Worm (Caenorhabditis elegans) whole organism, L1 larva: ENCODE data around the gene mboa-2.
"Not testable (repeated sequence)": the region's sequence is repeated elsewhere in the genome, so short reads cannot be mapped to it uniquely, and the experiment has no call there.

Source experiments
- C04F5.9 ChIP-seq: sonication (generic microtip); optimal IDR thresholded peaks from 2 replicates; lab custom pipeline; 2016; ENCODE audit warnings: missing genetic modification characterization, missing compliant biosample characterization
- C16A3.4 ChIP-seq: fragments of 150-350 bp; optimal IDR thresholded peaks from 2 replicates; lab custom pipeline; 2014; ENCODE audit warnings: missing biosample characterization, missing genetic modification characterization
- alr-1 ChIP-seq: fragments of 200-800 bp; sonication (Bioruptor generic); optimal IDR thresholded peaks from 2 replicates; lab custom pipeline; 2018; ENCODE audit warnings: borderline replicate concordance, mild to moderate bottlenecking, missing genetic modification characterization, missing compliant biosample characterization
- blmp-1 ChIP-seq: fragments of 150-350 bp; optimal IDR thresholded peaks from 2 replicates; lab custom pipeline; 2014; ENCODE audit warnings: missing biosample characterization, missing genetic modification characterization
- ceh-8 ChIP-seq: fragments of 200-800 bp; sonication (Bioruptor generic); optimal IDR thresholded peaks from 2 replicates; lab custom pipeline; 2018; ENCODE audit warnings: mild to moderate bottlenecking, missing genetic modification characterization, moderate library complexity, missing compliant biosample characterization
- ces-1 ChIP-seq: fragments of 150-350 bp; optimal IDR thresholded peaks from 2 replicates; lab custom pipeline; 2014; ENCODE audit warnings: missing biosample characterization, missing genetic modification reagents, missing genetic modification characterization
- efl-1 ChIP-seq, 4 experiments: fragments of 150-350 bp; optimal IDR thresholded peaks in 3 of 4; peaks in 1 of 4; 1 replicate in 1 of 4; 2 replicates in 3 of 4; lab custom pipeline; 2014; ENCODE audit warnings: missing biosample characterization in 2 of 4, missing genetic modification characterization in 2 of 4, missing genetic modification reagents in 2 of 4
- egl-27 ChIP-seq, 2 experiments: fragments of 150-350 bp in 1 of 2; sonication (generic microtip); optimal IDR thresholded peaks; 3 replicates each; lab custom pipeline; 2017 to 2018; ENCODE audit warnings: missing biosample characterization in 2 of 2, missing genetic modification characterization in 2 of 2, missing genetic modification reagents in 2 of 2
- elt-2 ChIP-seq: sonication (generic microtip); optimal IDR thresholded peaks from 2 replicates; lab custom pipeline; 2016; ENCODE audit warnings: missing genetic modification characterization, mild to moderate bottlenecking, inconsistent platforms, missing compliant biosample characterization, missing genetic modification reagents
- elt-3 ChIP-seq, 6 experiments: fragments of 150-350 bp in 1 of 6; sonication (generic microtip); optimal IDR thresholded peaks; 2 replicates each; lab custom pipeline; 2017 to 2018; ENCODE audit warnings: missing biosample characterization in 6 of 6, missing genetic modification characterization in 6 of 6, inconsistent platforms in 1 of 6
- hlh-4 ChIP-seq: sonication (generic microtip); optimal IDR thresholded peaks from 2 replicates; lab custom pipeline; 2016; ENCODE audit warnings: mild to moderate bottlenecking, missing genetic modification characterization, missing compliant biosample characterization
- isw-1 ChIP-seq: fragments of 200-800 bp; sonication (Bioruptor generic); IDR thresholded peaks from 2 replicates; pipeline ENCODE4 v1.3.6; 2022; ENCODE audit warnings: missing genetic modification characterization, missing compliant biosample characterization
- lin-13 ChIP-seq: fragments of 150-350 bp; optimal IDR thresholded peaks from 2 replicates; lab custom pipeline; 2014; ENCODE audit warnings: missing biosample characterization, missing genetic modification reagents, missing genetic modification characterization
- lin-14 ChIP-seq: fragments of 200-800 bp; sonication (Bioruptor generic); optimal IDR thresholded peaks from 2 replicates; lab custom pipeline; 2018; ENCODE audit warnings: mild to moderate bottlenecking, missing genetic modification characterization, moderate library complexity, missing compliant biosample characterization
- lin-15B ChIP-seq: fragments of 150-350 bp; sonication (generic microtip); optimal IDR thresholded peaks from 3 replicates; lab custom pipeline; 2014; ENCODE audit warnings: missing biosample characterization, missing genetic modification characterization
- lin-35 ChIP-seq, 2 experiments: fragments of 150-350 bp; optimal IDR thresholded peaks; 2 replicates each; lab custom pipeline; 2014; ENCODE audit warnings: missing biosample characterization in 2 of 2, missing genetic modification characterization in 2 of 2, missing genetic modification reagents in 2 of 2
- lir-3 ChIP-seq: sonication (generic microtip); optimal IDR thresholded peaks from 2 replicates; lab custom pipeline; 2016; ENCODE audit warnings: mild to moderate bottlenecking, missing genetic modification characterization, moderate library complexity, missing compliant biosample characterization; ENCODE audit not compliant: poor library complexity
- lsy-2 ChIP-seq, 2 experiments: fragments of 150-350 bp; optimal IDR thresholded peaks; 2 replicates each; lab custom pipeline; 2014; ENCODE audit warnings: missing biosample characterization in 2 of 2, missing genetic modification characterization in 2 of 2
- mdl-1 ChIP-seq, 2 experiments: fragments of 150-350 bp; optimal IDR thresholded peaks; 2 replicates each; lab custom pipeline; 2014 to 2017; ENCODE audit warnings: missing biosample characterization in 2 of 2, missing genetic modification characterization in 2 of 2, inconsistent platforms in 1 of 2
- nhr-19 ChIP-seq: fragments of 200-800 bp; sonication (Bioruptor generic); conservative IDR thresholded peaks from 2 replicates; pipeline ENCODE4 v1.3.6; 2022; ENCODE audit warnings: missing genetic modification characterization, missing compliant biosample characterization
- nhr-20 ChIP-seq: sonication (generic microtip); optimal IDR thresholded peaks from 2 replicates; lab custom pipeline; 2016; ENCODE audit warnings: mild to moderate bottlenecking, missing genetic modification characterization, missing compliant biosample characterization
- nhr-71 ChIP-seq: sonication (generic microtip); optimal IDR thresholded peaks from 2 replicates; lab custom pipeline; 2016; ENCODE audit warnings: mild to moderate bottlenecking, missing genetic modification characterization, moderate library complexity, missing compliant biosample characterization
- nhr-77 ChIP-seq: fragments of 150-350 bp; optimal IDR thresholded peaks from 2 replicates; lab custom pipeline; 2014; ENCODE audit warnings: missing biosample characterization, missing genetic modification characterization
- nhr-84 ChIP-seq: sonication (generic microtip); optimal IDR thresholded peaks from 2 replicates; lab custom pipeline; 2017; ENCODE audit warnings: missing biosample characterization, missing genetic modification characterization
- nhr-85 ChIP-seq: sonication (generic microtip); peaks from one replicate; lab custom pipeline; 2016; ENCODE audit warnings: missing genetic modification characterization, inconsistent platforms, missing compliant biosample characterization
- pag-3 ChIP-seq: sonication (generic microtip); optimal IDR thresholded peaks from 2 replicates; lab custom pipeline; 2017; ENCODE audit warnings: missing genetic modification characterization, mild to moderate bottlenecking, missing compliant biosample characterization, antibody characterized with exemption, borderline replicate concordance; ENCODE audit not compliant: insufficient read depth
- snu-23 ChIP-seq: sonication (generic microtip); optimal IDR thresholded peaks from 2 replicates; lab custom pipeline; 2016; ENCODE audit warnings: missing genetic modification characterization, missing compliant biosample characterization
- sup-37 ChIP-seq: fragments of 200-800 bp; sonication (Bioruptor generic); optimal IDR thresholded peaks from 2 replicates; lab custom pipeline; 2018; ENCODE audit warnings: mild to moderate bottlenecking, missing genetic modification characterization, missing compliant biosample characterization
- tbx-2 ChIP-seq: sonication (generic microtip); optimal IDR thresholded peaks from 2 replicates; lab custom pipeline; 2016; ENCODE audit warnings: missing genetic modification characterization, missing compliant biosample characterization
- unc-62 ChIP-seq: fragments of 150-350 bp; optimal IDR thresholded peaks from 2 replicates; lab custom pipeline; 2014; ENCODE audit warnings: missing biosample characterization, missing genetic modification reagents, missing genetic modification characterization
- zag-1 ChIP-seq: fragments of 150-350 bp; optimal IDR thresholded peaks from 2 replicates; lab custom pipeline; 2014; ENCODE audit warnings: missing biosample characterization, missing genetic modification characterization
- zip-4 ChIP-seq: fragments of 200-800 bp; sonication (Bioruptor generic); optimal IDR thresholded peaks from 2 replicates; lab custom pipeline; 2018; ENCODE audit warnings: mild to moderate bottlenecking, missing genetic modification characterization, moderate library complexity, missing compliant biosample characterization
- ztf-4 ChIP-seq: fragments of 150-350 bp; optimal IDR thresholded peaks from 2 replicates; lab custom pipeline; 2014; ENCODE audit warnings: missing biosample characterization, missing genetic modification characterization

mboa-2 gene

ce11 chrV:11109647-11110046 is 12.6 kb downstream of the mboa-2 start, which contains the start of gene Y42A5A.5:
Gene Y42A5A.5 (minus strand): TSS chrV:11109747.
- TF ChIP-seq efl-1 (optimal IDR thresholded peaks at IDR 0.05; lab: Kevin White, UChicago); efl-1 (GFP tag; optimal IDR thresholded peaks at IDR 0.05 in 1 of 2; lab: Kevin White, UChicago); zip-4; C16A3.4 (tag; lab: Kevin White, UChicago): not testable (repeated sequence)
- TF ChIP-seq, all 84 proteins: peak for 0; not testable (repeated sequence) for 84

ce11 chrV:11104408-11104807 is 17.9 kb downstream of the mboa-2 start:
- no peak for TF ChIP-seq lin-35 (GFP tag; optimal IDR thresholded peaks at IDR 0.05; lab: Kevin White, UChicago)
- TF ChIP-seq nhr-77 (tag; lab: Kevin White, UChicago) = no peak
- no peak for TF ChIP-seq zip-4
- no peak for TF ChIP-seq lir-3 (tag; lab: Kevin White, UChicago)
- TF ChIP-seq ces-1 (GFP tag; lab: Kevin White, UChicago) = no peak
- TF ChIP-seq, all 84 proteins: peak for 0

ce11 chrV:11098599-11098998 is 23.7 kb downstream of the mboa-2 start, which contains the start of gene cdkl-1:
Gene cdkl-1 (plus strand): TSS chrV:11098899.
- TF ChIP-seq sup-37 (GFP tag; lab: Kevin White, UChicago) (no peak), nhr-71 (no peak), unc-62 (no peak), elt-2 (tag; lab: Kevin White, UChicago) (no peak), mdl-1 (tag; optimal IDR thresholded peaks at IDR 0.05; lab: Kevin White, UChicago) (no peak), pag-3 (tag; lab: Kevin White, UChicago) (no peak), zag-1 (no peak), lin-15B (tag; lab: Kevin White, UChicago) (no peak), ztf-4 (tag; lab: Kevin White, UChicago) (no peak), lin-13 (GFP tag; lab: Kevin White, UChicago) (no peak), nhr-84 (no peak), isw-1 (GFP tag; lab: Robert Waterston, UW) (no peak)

- no peak for TF ChIP-seq ceh-8 (GFP tag; lab: Kevin White, UChicago)
- peak; percentile 5 for TF ChIP-seq blmp-1 (tag; lab: Kevin White, UChicago)
- TF ChIP-seq nhr-19 = no peak
- TF ChIP-seq elt-3 (tag; optimal IDR thresholded peaks at IDR 0.05; lab: Kevin White, UChicago) = peak in 1 of 6 experiments; percentile 21
- TF ChIP-seq snu-23 = no peak
- no peak for TF ChIP-seq C04F5.9 (tag; lab: Kevin White, UChicago)
Observed at ce11 chrV:11095873-11096272, 26.4 kb downstream of the mboa-2 start, which contains the start of gene Y42A5A.3. Gene Y42A5A.3 (minus strand): TSS chrV:11095973.

- no peak for TF ChIP-seq hlh-4 (tag; lab: Kevin White, UChicago)
- TF ChIP-seq lsy-2 (tag; optimal IDR thresholded peaks at IDR 0.05; lab: Kevin White, UChicago) = no peak
- TF ChIP-seq tbx-2 (tag; lab: Kevin White, UChicago) = peak; percentile 24
- TF ChIP-seq elt-3 (tag; optimal IDR thresholded peaks at IDR 0.05; lab: Kevin White, UChicago) = peak in 1 of 6 experiments; percentile 28
- TF ChIP-seq nhr-20 (tag; lab: Kevin White, UChicago) = peak; percentile 26
- no peak for TF ChIP-seq alr-1 (tag; lab: Kevin White, UChicago)
- TF ChIP-seq egl-27 (tag; optimal IDR thresholded peaks at IDR 0.05; lab: Kevin White, UChicago) = no peak
- TF ChIP-seq blmp-1 (tag; lab: Kevin White, UChicago) = peak; percentile 19
- TF ChIP-seq sup-37 (GFP tag; lab: Kevin White, UChicago) = no peak
- peak in 1 of 2 experiments; percentile 29 for TF ChIP-seq lin-35 (GFP tag; optimal IDR thresholded peaks at IDR 0.05; lab: Kevin White, UChicago)
- TF ChIP-seq efl-1 (optimal IDR thresholded peaks at IDR 0.05; lab: Kevin White, UChicago) = no peak
- peak in 1 of 2 experiments; percentile 39 for TF ChIP-seq efl-1 (GFP tag; optimal IDR thresholded peaks at IDR 0.05 in 1 of 2; lab: Kevin White, UChicago)
- peak; percentile 81 for TF ChIP-seq nhr-85 (tag; lab: Kevin White, UChicago)
- TF ChIP-seq mdl-1 (tag; optimal IDR thresholded peaks at IDR 0.05; lab: Kevin White, UChicago) = peak in 1 of 2 experiments; percentile 22
- TF ChIP-seq nhr-71 = peak; percentile 3
- peak; percentile 57 for TF ChIP-seq lin-14 (GFP tag; lab: Kevin White, UChicago)
- TF ChIP-seq C04F5.9 (tag; lab: Kevin White, UChicago) = no peak
Observed at ce11 chrV:11094698-11095097, 27.6 kb downstream of the mboa-2 start.
